Fruit fly (Drosophila melanogaster) whole organism, pupa: ENCODE measurements around the gene tkv.

Source experiments
- CG10348 ChIP-seq: fragments of 200-800 bp; sonication (Bioruptor generic); IDR thresholded peaks from 2 replicates; pipeline ENCODE4 v1.3.6; 2022; ENCODE audit warnings: missing biosample characterization, missing genetic modification characterization
- CG12605 ChIP-seq: fragments of 200-800 bp; sonication (Bioruptor generic); IDR thresholded peaks from 2 replicates; pipeline ENCODE4 v1.3.6; 2022; ENCODE audit warnings: missing biosample characterization, missing genetic modification characterization
- CG17806 ChIP-seq: fragments of 200-800 bp; sonication (Bioruptor generic); optimal IDR thresholded peaks from 2 replicates; lab custom pipeline; 2018; ENCODE audit warnings: missing biosample characterization, mild to moderate bottlenecking, missing genetic modification characterization, moderate library complexity
- CG32121 ChIP-seq: fragments of 200-800 bp; sonication (Bioruptor generic); IDR thresholded peaks from 2 replicates; pipeline ENCODE4 v1.3.6; 2022; ENCODE audit warnings: missing biosample characterization, missing genetic modification characterization
- CG34367 ChIP-seq: fragments of 200-800 bp; sonication (Bioruptor generic); optimal IDR thresholded peaks from 2 replicates; lab custom pipeline; 2018; ENCODE audit warnings: missing biosample characterization, mild to moderate bottlenecking, missing genetic modification characterization
- Ets98B ChIP-seq: fragments of 200-800 bp; sonication (Bioruptor generic); IDR thresholded peaks from 2 replicates; pipeline ENCODE4 v1.3.6; 2022; ENCODE audit warnings: missing biosample characterization, missing genetic modification characterization
- Pif1A ChIP-seq: fragments of 200-800 bp; sonication (Bioruptor generic); optimal IDR thresholded peaks from 3 replicates; lab custom pipeline; 2016; ENCODE audit warnings: missing biosample characterization, missing genetic modification characterization
- fd96Ca ChIP-seq: fragments of 200-800 bp; sonication (Bioruptor generic); IDR thresholded peaks from 3 replicates; pipeline ENCODE4 v1.3.6; 2022; ENCODE audit warnings: missing biosample characterization, missing genetic modification characterization

- TF ChIP-seq CG12605 (GFP tag; lab: Robert Waterston, UW) (no peak), CG34367 (no peak), Pif1A (GFP tag; lab: Kevin White, UChicago) (no peak), CG17806 (tag; lab: Kevin White, UChicago) (no peak), Ets98B (GFP tag; lab: Robert Waterston, UW) (no peak), CG10348 (GFP tag; lab: Robert Waterston, UW) (no peak), fd96Ca (no peak), CG32121 (GFP tag; lab: Robert Waterston, UW) (no peak)
Observed at dm6 chr2L:5260267-5260666, 10.9 kb downstream of the tkv start.
